Fruit fly (Drosophila melanogaster): Measurements from ENCODE around the gene frac.

frac gene

DNA sequence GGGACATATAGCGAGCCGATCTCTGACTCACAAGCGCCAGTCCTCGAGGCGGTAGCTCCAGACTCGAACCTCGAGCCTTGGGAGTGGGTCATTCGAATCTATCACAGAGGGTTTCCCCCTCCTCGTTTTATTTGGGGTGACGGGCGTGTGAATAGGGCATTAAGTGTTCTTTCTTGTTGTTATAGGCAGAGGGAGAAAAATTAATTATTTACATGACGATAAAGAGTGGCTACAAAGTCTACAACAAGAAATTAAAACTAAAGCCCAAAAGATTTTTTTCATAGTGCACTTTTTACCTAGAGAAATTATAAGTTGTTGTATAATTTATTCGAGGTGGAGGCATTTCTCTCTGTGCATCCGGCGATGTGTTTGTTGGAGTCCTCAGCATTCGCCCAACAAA, 10.0 kb upstream of the frac start:
- TF ChIP-seq CG32121 (GFP tag; IDR thresholded peaks at IDR 0.05) (no peak), EcR (GFP tag; optimal IDR thresholded peaks at IDR 0.05) (no peak), D1 (tag; optimal IDR thresholded peaks at IDR 0.05) (no peak), Ets98B (GFP tag; IDR thresholded peaks at IDR 0.05) (0 out of 2 replicates have a peak, but pooled peaks have one; percentile 10), CG13204 (GFP tag; optimal IDR thresholded peaks at IDR 0.05) (no peak), CG8159 (tag; optimal IDR thresholded peaks at IDR 0.05) (no peak)

DNA sequence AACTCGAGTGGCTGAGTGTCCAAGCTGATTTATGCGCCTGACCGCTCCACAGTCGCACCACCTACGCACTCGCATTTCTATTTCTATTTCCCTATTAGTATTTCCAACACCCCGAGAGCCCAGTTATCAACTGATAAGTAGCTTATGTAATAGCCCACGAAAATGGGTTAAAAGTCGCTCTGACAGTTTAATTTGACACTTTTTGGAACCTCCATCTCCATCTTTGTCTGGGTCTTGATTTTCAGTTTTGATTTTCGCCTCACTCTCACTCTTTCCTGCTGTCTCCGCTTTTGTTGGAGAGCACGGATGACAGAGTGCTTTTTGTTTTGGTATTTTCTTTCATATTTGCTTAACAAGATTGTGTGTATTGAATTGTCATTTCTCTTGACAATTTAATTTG, 9.3 kb upstream of the frac start:
- TF ChIP-seq rn (GFP tag; IDR thresholded peaks at IDR 0.05) (no peak), gl (tag; optimal IDR thresholded peaks at IDR 0.05) (no peak), CG9948 (tag; optimal IDR thresholded peaks at IDR 0.05) (no peak), CG15710 (tag; optimal IDR thresholded peaks at IDR 0.05) (no peak), CG13204 (GFP tag; optimal IDR thresholded peaks at IDR 0.05) (no peak)

DNA sequence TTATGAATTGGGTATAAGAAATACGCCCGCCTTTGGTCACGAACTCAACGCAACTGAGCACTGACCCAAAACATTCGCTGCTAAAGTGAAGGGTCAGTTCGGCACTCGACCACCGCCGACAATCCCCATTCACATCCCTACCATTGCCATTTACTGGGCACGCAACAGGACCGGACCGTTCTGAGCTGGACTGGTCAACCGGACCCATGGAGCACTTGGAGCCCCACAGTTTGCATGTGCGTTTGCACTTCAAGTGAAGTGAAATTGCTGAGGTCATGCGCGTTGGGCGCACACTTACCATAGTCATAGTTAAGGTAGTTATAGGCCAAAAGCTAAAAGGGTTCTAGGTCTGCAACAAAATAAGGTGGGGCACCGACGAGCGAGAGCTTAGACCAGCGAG, 2.5 kb upstream of the frac start, which contains the start of gene CG14837:
TSS of gene CG14837 (minus strand) at position 101 of the 400 bp plus-strand sequence.
- TF ChIP-seq CG13204 (GFP tag; optimal IDR thresholded peaks at IDR 0.05) (no peak), CG17806 (tag; optimal IDR thresholded peaks at IDR 0.05) (no peak), CG9948 (tag; optimal IDR thresholded peaks at IDR 0.05) (no peak), CG32121 (GFP tag; IDR thresholded peaks at IDR 0.05) (no peak), CG14655 (GFP tag; optimal IDR thresholded peaks at IDR 0.05) (no peak), CG4496 (GFP tag; IDR thresholded peaks at IDR 0.05) (no peak), Snoo (tag; optimal IDR thresholded peaks at IDR 0.05) (no peak), CG8159 (tag; optimal IDR thresholded peaks at IDR 0.05) (no peak), gl (tag; optimal IDR thresholded peaks at IDR 0.05) (no peak), CG12605 (GFP tag; IDR thresholded peaks at IDR 0.05) (no peak), CG8301 (tag; optimal IDR thresholded peaks at IDR 0.05) (no peak), EcR (GFP tag; optimal IDR thresholded peaks at IDR 0.05) (no peak)

DNA sequence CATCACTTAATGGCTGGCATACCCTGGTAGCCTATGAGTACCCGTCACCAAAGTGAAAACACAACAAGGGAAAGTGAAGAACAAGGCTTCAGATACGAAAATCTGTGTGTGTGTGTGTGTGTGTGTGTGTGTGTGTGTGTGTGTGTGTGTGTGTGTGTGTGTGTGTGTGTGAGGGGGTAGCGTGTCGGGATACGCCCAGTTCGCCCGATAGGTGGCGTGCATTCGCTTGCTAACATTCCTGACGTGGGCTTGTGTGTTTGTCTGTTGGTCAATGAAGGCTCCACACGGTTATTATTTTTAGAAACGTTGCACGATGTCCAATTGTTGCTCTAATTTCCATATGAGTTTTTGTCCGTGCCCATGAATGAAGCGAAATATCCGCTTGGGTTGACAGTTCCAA, 1.8 kb upstream of the frac start:
- TF ChIP-seq CG9948 (tag; optimal IDR thresholded peaks at IDR 0.05) (no peak), CG8301 (tag; optimal IDR thresholded peaks at IDR 0.05) (no peak), Pif1A (GFP tag; optimal IDR thresholded peaks at IDR 0.05) (no peak), CG15710 (tag; optimal IDR thresholded peaks at IDR 0.05) (no peak), CG14655 (GFP tag; optimal IDR thresholded peaks at IDR 0.05) (no peak), fd96Ca (GFP tag; IDR thresholded peaks at IDR 0.05) (no peak), Pif1B (GFP tag; optimal IDR thresholded peaks at IDR 0.05) (no peak), CG8159 (tag; optimal IDR thresholded peaks at IDR 0.05) (no peak), gl (tag; optimal IDR thresholded peaks at IDR 0.05) (no peak), CG12605 (GFP tag; IDR thresholded peaks at IDR 0.05) (no peak), CG13204 (GFP tag; optimal IDR thresholded peaks at IDR 0.05) (no peak), CG32121 (GFP tag; IDR thresholded peaks at IDR 0.05) (no peak), EcR (GFP tag; optimal IDR thresholded peaks at IDR 0.05) (no peak), CG10348 (GFP tag; IDR thresholded peaks at IDR 0.05) (no peak)

DNA sequence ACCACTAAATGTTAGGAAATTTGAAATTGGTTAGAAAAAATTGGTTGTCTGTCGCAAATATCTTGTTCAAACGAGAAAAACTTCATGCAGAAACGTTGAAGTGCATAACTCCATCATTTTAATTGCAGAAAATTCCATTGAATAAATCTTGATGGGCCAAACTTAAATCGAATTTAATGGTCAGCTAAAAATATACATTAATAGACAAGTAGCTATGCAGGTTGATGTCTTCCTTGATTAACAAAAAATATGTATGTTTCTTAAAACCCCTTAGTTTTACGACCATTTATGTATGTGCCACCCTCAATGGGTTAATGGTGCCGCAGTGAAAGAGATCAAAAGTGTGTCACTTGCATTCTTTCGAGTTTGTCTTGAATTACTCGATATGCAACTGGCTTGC, 10.5 kb downstream of the frac start:
- no peak for TF ChIP-seq CG12605 (GFP tag; IDR thresholded peaks at IDR 0.05)
- no peak for TF ChIP-seq rn (GFP tag; IDR thresholded peaks at IDR 0.05)
- TF ChIP-seq CG15710 (tag; optimal IDR thresholded peaks at IDR 0.05): no peak
- TF ChIP-seq CG9948 (tag; optimal IDR thresholded peaks at IDR 0.05): no peak
- TF ChIP-seq Ets98B (GFP tag; IDR thresholded peaks at IDR 0.05): no peak
- TF ChIP-seq CG32121 (GFP tag; IDR thresholded peaks at IDR 0.05): no peak
- no peak for TF ChIP-seq CG4496 (GFP tag; IDR thresholded peaks at IDR 0.05)
- TF ChIP-seq Pif1A (GFP tag; optimal IDR thresholded peaks at IDR 0.05): no peak
- no peak for TF ChIP-seq CG10348 (GFP tag; IDR thresholded peaks at IDR 0.05)
- no peak for TF ChIP-seq CG34367 (tag; optimal IDR thresholded peaks at IDR 0.05)
- no peak for TF ChIP-seq Snoo (tag; optimal IDR thresholded peaks at IDR 0.05)
- no peak for TF ChIP-seq gl (tag; optimal IDR thresholded peaks at IDR 0.05)
- no peak for TF ChIP-seq CG8159 (tag; optimal IDR thresholded peaks at IDR 0.05)
- TF ChIP-seq CG14655 (GFP tag; optimal IDR thresholded peaks at IDR 0.05): no peak
- TF ChIP-seq fd96Ca (GFP tag; IDR thresholded peaks at IDR 0.05): no peak
- TF ChIP-seq EcR (GFP tag; optimal IDR thresholded peaks at IDR 0.05): no peak
- TF ChIP-seq CG8301 (tag; optimal IDR thresholded peaks at IDR 0.05): no peak
- no peak for TF ChIP-seq CG13204 (GFP tag; optimal IDR thresholded peaks at IDR 0.05)
- TF ChIP-seq D1 (tag; optimal IDR thresholded peaks at IDR 0.05): no peak
- TF ChIP-seq Pif1B (GFP tag; optimal IDR thresholded peaks at IDR 0.05): no peak

DNA sequence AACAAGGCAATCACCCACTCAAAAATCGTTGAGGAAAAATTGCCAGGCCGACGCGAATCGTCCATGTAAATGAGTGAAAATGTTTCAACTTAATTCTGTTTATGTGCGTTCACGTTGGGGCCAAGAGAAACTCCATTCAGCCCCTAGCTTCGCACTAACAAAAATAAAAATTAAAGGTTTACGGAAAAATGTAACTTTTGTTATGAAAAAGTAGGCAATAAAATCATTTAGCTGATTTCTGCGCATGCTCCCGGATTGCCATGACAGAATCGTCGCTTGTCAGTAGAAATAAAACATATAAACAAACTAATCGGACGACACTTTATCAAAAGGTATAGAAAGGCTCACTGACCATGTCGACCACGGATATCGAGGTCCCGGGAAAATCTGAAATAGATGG, 20.7 kb downstream of the frac start, which contains the start of gene mmm:
TSS of gene mmm (plus strand) at position 301 of the 400 bp plus-strand sequence.
- TF ChIP-seq Pif1B (GFP tag; optimal IDR thresholded peaks at IDR 0.05) (no peak), fd96Ca (GFP tag; IDR thresholded peaks at IDR 0.05) (no peak), Snoo (tag; optimal IDR thresholded peaks at IDR 0.05) (no peak), D1 (tag; optimal IDR thresholded peaks at IDR 0.05) (no peak), CG34367 (tag; optimal IDR thresholded peaks at IDR 0.05) (no peak), CG8301 (tag; optimal IDR thresholded peaks at IDR 0.05) (no peak), CG13204 (GFP tag; optimal IDR thresholded peaks at IDR 0.05) (no peak), CG4496 (GFP tag; IDR thresholded peaks at IDR 0.05) (no peak), rn (GFP tag; IDR thresholded peaks at IDR 0.05) (no peak), EcR (GFP tag; optimal IDR thresholded peaks at IDR 0.05) (no peak), CG17806 (tag; optimal IDR thresholded peaks at IDR 0.05) (no peak), CG12605 (GFP tag; IDR thresholded peaks at IDR 0.05) (no peak), CG8159 (tag; optimal IDR thresholded peaks at IDR 0.05) (no peak), CG32121 (GFP tag; IDR thresholded peaks at IDR 0.05) (no peak), CG14655 (GFP tag; optimal IDR thresholded peaks at IDR 0.05) (no peak), Ets98B (GFP tag; IDR thresholded peaks at IDR 0.05) (no peak), CG15710 (tag; optimal IDR thresholded peaks at IDR 0.05) (no peak), CG10348 (GFP tag; IDR thresholded peaks at IDR 0.05) (no peak), Pif1A (GFP tag; optimal IDR thresholded peaks at IDR 0.05) (no peak)

Data from whole organism, pupa.